Fruit fly (Drosophila melanogaster) Kc167 (cell line): ENCODE results near the gene CG13058.

Experiments used
- h ChIP-seq: fragments of >200 bp; optimal IDR thresholded peaks from 3 replicates; lab custom pipeline; 2018; ENCODE audit warnings: missing external identifiers
- insv ChIP-seq: fragments of >200 bp; optimal IDR thresholded peaks from 3 replicates; lab custom pipeline; 2018; ENCODE audit warnings: missing external identifiers
- psq ChIP-seq: fragments of >200 bp; optimal IDR thresholded peaks from 2 replicates; lab custom pipeline; 2017; ENCODE audit warnings: missing external identifiers
- ttk ChIP-seq: sonication (Bioruptor generic); optimal IDR thresholded peaks from 2 replicates; lab custom pipeline; 2017; ENCODE audit warnings: missing external identifiers

dm6 chr3L:16327776-16328175 is 865 bp upstream of the CG13058 start, which contains the start of gene CG13038:
- TF ChIP-seq ttk (lab: Kevin White, UChicago), result no peak
- no peak for TF ChIP-seq h (lab: Kevin White, UChicago)
- no peak for TF ChIP-seq psq
- TF ChIP-seq insv (lab: Kevin White, UChicago), result no peak
